Worm (Caenorhabditis elegans): ENCODE data around the gene srx-58.
A peak's percentile ranks its signal among the peaks of the same experiment; 100 is the strongest.
"Not testable (repeated sequence)": the region's sequence is repeated elsewhere in the genome, so short reads cannot be mapped to it uniquely, and the experiment has no call there.

srx-58 gene

ce11 chrV:15315827-15316527 is 36.5 kb upstream of the srx-58 start, which contains the start of the genes srt-22 and nhr-246:
Gene srt-22 (minus strand): TSS chrV:15315927.
Gene nhr-246 (plus strand): TSS chrV:15316477.
- no peak for TF ChIP-seq athp-1 (tag; optimal IDR thresholded peaks at IDR 0.05)
- TF ChIP-seq hmg-20 (GFP tag; IDR thresholded peaks at IDR 0.05) = no peak
- no peak for TF ChIP-seq F33H1.4 (GFP tag; IDR thresholded peaks at IDR 0.05)
- TF ChIP-seq dpl-1 (GFP tag; optimal IDR thresholded peaks at IDR 0.05) = no peak
- no peak for TF ChIP-seq C17E4.6 (GFP tag; IDR thresholded peaks at IDR 0.05)
- no peak for TF ChIP-seq efl-1 (GFP tag; optimal IDR thresholded peaks at IDR 0.05)
- no peak for TF ChIP-seq lsl-1 (GFP tag; optimal IDR thresholded peaks at IDR 0.05)
- TF ChIP-seq lir-1 (GFP tag; conservative IDR thresholded peaks at IDR 0.05) = no peak
- TF ChIP-seq ets-4 (GFP tag; optimal IDR thresholded peaks at IDR 0.05) = no peak
- no peak for TF ChIP-seq F39B2.1 (GFP tag; IDR thresholded peaks at IDR 0.05)
- TF ChIP-seq T26A5.8 (tag; optimal IDR thresholded peaks at IDR 0.05) = no peak
- no peak for TF ChIP-seq ztf-26 (tag; optimal IDR thresholded peaks at IDR 0.05)
- TF ChIP-seq nhr-179 (tag; optimal IDR thresholded peaks at IDR 0.05) = no peak
- TF ChIP-seq ztf-6 (GFP tag; IDR thresholded peaks at IDR 0.05) = no peak
- no peak for TF ChIP-seq F10E7.11 (tag; optimal IDR thresholded peaks at IDR 0.05)
- no peak for TF ChIP-seq ztf-25 (GFP tag; IDR thresholded peaks at IDR 0.05)
- TF ChIP-seq attf-6 (GFP tag; IDR thresholded peaks at IDR 0.05) = no peak
- TF ChIP-seq egl-44 (GFP tag; IDR thresholded peaks at IDR 0.05) = no peak
- TF ChIP-seq Y53G8AR.9 (GFP tag; conservative IDR thresholded peaks at IDR 0.05) = no peak
- TF ChIP-seq tbp1 (GFP tag; optimal IDR thresholded peaks at IDR 0.05) = no peak

ce11 chrV:15318638-15319037 is 33.8 kb upstream of the srx-58 start, which contains the start of gene nhr-291:
Gene nhr-291 (plus strand): TSS chrV:15318961.
- TF ChIP-seq pha-4 (tag; optimal IDR thresholded peaks at IDR 0.05) = peak; percentile 89
- TF ChIP-seq lag-1 (GFP tag; IDR thresholded peaks at IDR 0.05) = no peak
- TF ChIP-seq ets-4 (GFP tag; optimal IDR thresholded peaks at IDR 0.05) = peak; percentile 36
- peak; percentile 93 for TF ChIP-seq nhr-80 (tag; optimal IDR thresholded peaks at IDR 0.05)
- TF ChIP-seq atf-7 (tag; optimal IDR thresholded peaks at IDR 0.05) = peak; percentile 18

ce11 chrV:15320756-15321332 is 31.6 kb upstream of the srx-58 start:
- 0 out of 2 replicates have a peak, but pooled peaks have one; percentile 47 for TF ChIP-seq Y67H2A.10 (GFP tag; conservative IDR thresholded peaks at IDR 0.05)
- TF ChIP-seq nfyb-1 (GFP tag; IDR thresholded peaks at IDR 0.05) = peak; percentile 86
- peak; percentile 83 for TF ChIP-seq madf-6 (GFP tag; IDR thresholded peaks at IDR 0.05)
- peak; percentile 94 for TF ChIP-seq ceh-58 (GFP tag; IDR thresholded peaks at IDR 0.05)
- TF ChIP-seq rpc-1 (optimal IDR thresholded peaks at IDR 0.05) = peak; percentile 26
- TF ChIP-seq rpc-1, cebp-1 (tag; optimal IDR thresholded peaks at IDR 0.05): not testable (repeated sequence)
- peak; percentile 85; the same call in 1 of the 2 replicates for TF ChIP-seq D2030.7 (GFP tag; IDR thresholded peaks at IDR 0.05)
- peak; percentile 88 for TF ChIP-seq Y79H2A.3 (GFP tag; conservative IDR thresholded peaks at IDR 0.05)
- TF ChIP-seq tbp1 (GFP tag; optimal IDR thresholded peaks at IDR 0.05) = peak; percentile 9
- peak; percentile 76; the same call in 1 of the 2 replicates for TF ChIP-seq Y53G8AR.9 (GFP tag; conservative IDR thresholded peaks at IDR 0.05)
- TF ChIP-seq pbrm-1 (GFP tag; IDR thresholded peaks at IDR 0.05) = peak; percentile 87
- peak; percentile 73; the same call in 1 of the 2 replicates for TF ChIP-seq ztf-28 (GFP tag; IDR thresholded peaks at IDR 0.05)
- TF ChIP-seq cebp-2 (GFP tag; IDR thresholded peaks at IDR 0.05) = 0 out of 2 replicates have a peak, but pooled peaks have one; percentile 22
- 0 out of 2 replicates have a peak, but pooled peaks have one; percentile 32 for TF ChIP-seq ceh-91 (GFP tag; IDR thresholded peaks at IDR 0.05)
- TF ChIP-seq Y95B8A.8 (GFP tag; IDR thresholded peaks at IDR 0.05) = peak; percentile 87; the same call in 1 of the 2 replicates
- TF ChIP-seq madf-3 (GFP tag; IDR thresholded peaks at IDR 0.05) = peak; percentile 93
- peak; percentile 99 for TF ChIP-seq dox-1 (GFP tag; IDR thresholded peaks at IDR 0.05)
- 0 out of 2 replicates have a peak, but pooled peaks have one; percentile 13 for TF ChIP-seq hmg-1.2 (GFP tag; IDR thresholded peaks at IDR 0.05)
- TF ChIP-seq Y53F4B.3 (GFP tag; IDR thresholded peaks at IDR 0.05) = peak; percentile 69
- TF ChIP-seq egrh-3 (GFP tag; IDR thresholded peaks at IDR 0.05) = peak; percentile 96
- peak; percentile 57; the same call in 1 of the 2 replicates for TF ChIP-seq cebp-1 (GFP tag; IDR thresholded peaks at IDR 0.05)
- TF ChIP-seq lsl-1 (GFP tag; optimal IDR thresholded peaks at IDR 0.05) = peak; percentile 16
- TF ChIP-seq attf-6 (GFP tag; IDR thresholded peaks at IDR 0.05) = peak; percentile 82
- peak; percentile 83 for TF ChIP-seq Y56A3A.18 (GFP tag; IDR thresholded peaks at IDR 0.05)

All from whole organism, young adult.